Worm (Caenorhabditis elegans) whole organism, young adult: ENCODE data around the gene F28C6.9.

Source experiments
- D2030.7 ChIP-seq: fragments of 200-800 bp; sonication (Bioruptor generic); IDR thresholded peaks from 2 replicates; pipeline ENCODE4 v1.3.6; 2022; ENCODE audit warnings: missing genetic modification reagents, missing genetic modification characterization, missing compliant biosample characterization
- F57A8.1 ChIP-seq: fragments of 200-800 bp; sonication (Bioruptor generic); optimal IDR thresholded peaks from 2 replicates; lab custom pipeline; 2018; ENCODE audit warnings: mild to moderate bottlenecking, missing genetic modification characterization, moderate library complexity, missing compliant biosample characterization
- K11D2.4 ChIP-seq: fragments of 200-800 bp; sonication (Bioruptor generic); IDR thresholded peaks from 2 replicates; pipeline ENCODE4 v1.3.6; 2022; ENCODE audit warnings: missing genetic modification reagents, missing genetic modification characterization, missing compliant biosample characterization
- K12H6.12 ChIP-seq: fragments of 200-800 bp; sonication (Bioruptor generic); optimal IDR thresholded peaks from 2 replicates; lab custom pipeline; 2018; ENCODE audit warnings: mild to moderate bottlenecking, missing genetic modification characterization, missing compliant biosample characterization
- Y53G8AR.9 ChIP-seq: fragments of 200-800 bp; sonication (Bioruptor generic); conservative IDR thresholded peaks from 2 replicates; pipeline ENCODE4 v1.3.6; 2022; ENCODE audit warnings: missing genetic modification reagents, missing genetic modification characterization, missing compliant biosample characterization
- Y56A3A.18 ChIP-seq: fragments of 200-800 bp; sonication (Bioruptor generic); IDR thresholded peaks from 2 replicates; pipeline ENCODE4 v1.3.6; 2022; ENCODE audit warnings: missing genetic modification reagents, missing genetic modification characterization, missing compliant biosample characterization
- Y67H2A.10 ChIP-seq: fragments of 200-800 bp; sonication (Bioruptor generic); conservative IDR thresholded peaks from 2 replicates; pipeline ENCODE4 v1.3.6; 2022; ENCODE audit warnings: missing genetic modification reagents, missing genetic modification characterization, missing compliant biosample characterization
- Y79H2A.3 ChIP-seq: fragments of 200-800 bp; sonication (Bioruptor generic); conservative IDR thresholded peaks from 2 replicates; pipeline ENCODE4 v1.3.6; 2022; ENCODE audit warnings: missing genetic modification reagents, missing genetic modification characterization, missing compliant biosample characterization
- aptf-3 ChIP-seq: fragments of 200-800 bp; sonication (Bioruptor generic); IDR thresholded peaks from 2 replicates; pipeline ENCODE4 v1.3.6; 2022; ENCODE audit warnings: missing genetic modification characterization, missing compliant biosample characterization
- atf-7 ChIP-seq: sonication (generic microtip); optimal IDR thresholded peaks from 2 replicates; lab custom pipeline; 2017; ENCODE audit warnings: mild to moderate bottlenecking, missing genetic modification characterization, missing compliant biosample characterization
- ceh-100 ChIP-seq: fragments of 200-800 bp; sonication (Bioruptor generic); IDR thresholded peaks from 2 replicates; pipeline ENCODE4 v1.3.6; 2022; ENCODE audit warnings: missing genetic modification reagents, missing genetic modification characterization, missing compliant biosample characterization
- ceh-40 ChIP-seq: fragments of 200-800 bp; sonication (Bioruptor generic); IDR thresholded peaks from 2 replicates; pipeline ENCODE4 v1.3.6; 2022; ENCODE audit warnings: missing genetic modification characterization, missing compliant biosample characterization
- ceh-58 ChIP-seq: fragments of 200-800 bp; sonication (Bioruptor generic); IDR thresholded peaks from 2 replicates; pipeline ENCODE4 v1.3.6; 2022; ENCODE audit warnings: missing genetic modification characterization, missing compliant biosample characterization
- ceh-79 ChIP-seq: sonication (generic microtip); optimal IDR thresholded peaks from 2 replicates; lab custom pipeline; 2017; ENCODE audit warnings: mild to moderate bottlenecking, missing genetic modification characterization, missing compliant biosample characterization
- ceh-91 ChIP-seq: fragments of 200-800 bp; sonication (Bioruptor generic); IDR thresholded peaks from 2 replicates; pipeline ENCODE4 v1.3.6; 2022; ENCODE audit warnings: missing genetic modification reagents, missing genetic modification characterization, missing compliant biosample characterization
- egl-44 ChIP-seq: fragments of 200-800 bp; sonication (Bioruptor generic); IDR thresholded peaks from 2 replicates; pipeline ENCODE4 v1.3.6; 2022; ENCODE audit warnings: missing genetic modification reagents, missing genetic modification characterization, missing compliant biosample characterization
- egrh-3 ChIP-seq: fragments of 200-800 bp; sonication (Bioruptor generic); IDR thresholded peaks from 2 replicates; pipeline ENCODE4 v1.3.6; 2022; ENCODE audit warnings: missing genetic modification reagents, missing genetic modification characterization, missing compliant biosample characterization
- ets-4 ChIP-seq: fragments of 200-800 bp; sonication (Bioruptor generic); optimal IDR thresholded peaks from 2 replicates; lab custom pipeline; 2018; ENCODE audit warnings: mild to moderate bottlenecking, missing genetic modification characterization, missing compliant biosample characterization
- fkh-3 ChIP-seq: sonication (generic microtip); optimal IDR thresholded peaks from 2 replicates; lab custom pipeline; 2016; ENCODE audit warnings: mild to moderate bottlenecking, missing genetic modification characterization, missing compliant biosample characterization
- hlh-12 ChIP-seq: sonication (generic microtip); optimal IDR thresholded peaks from 2 replicates; lab custom pipeline; 2016; ENCODE audit warnings: missing genetic modification characterization, missing compliant biosample characterization
- hmg-1.2 ChIP-seq: fragments of 200-800 bp; sonication (Bioruptor generic); IDR thresholded peaks from 2 replicates; pipeline ENCODE4 v1.3.6; 2022; ENCODE audit warnings: missing genetic modification reagents, missing genetic modification characterization, missing compliant biosample characterization
- hmg-20 ChIP-seq: fragments of 200-800 bp; sonication (Bioruptor generic); IDR thresholded peaks from 2 replicates; pipeline ENCODE4 v1.3.6; 2022; ENCODE audit warnings: missing genetic modification reagents, missing genetic modification characterization, missing compliant biosample characterization
- lin-54 ChIP-seq: fragments of 200-800 bp; sonication (Bioruptor generic); optimal IDR thresholded peaks from 2 replicates; lab custom pipeline; 2018; ENCODE audit warnings: mild to moderate bottlenecking, missing genetic modification characterization, missing compliant biosample characterization
- lir-1 ChIP-seq: fragments of 200-800 bp; sonication (Bioruptor generic); conservative IDR thresholded peaks from 2 replicates; pipeline ENCODE4 v1.3.6; 2022; ENCODE audit warnings: missing genetic modification reagents, missing genetic modification characterization, missing compliant biosample characterization
- lsl-1 ChIP-seq: fragments of 200-800 bp; sonication (Bioruptor generic); optimal IDR thresholded peaks from 2 replicates; lab custom pipeline; 2018; ENCODE audit warnings: mild to moderate bottlenecking, missing genetic modification characterization, moderate library complexity, missing compliant biosample characterization
- madf-3 ChIP-seq: fragments of 200-800 bp; sonication (Bioruptor generic); IDR thresholded peaks from 2 replicates; pipeline ENCODE4 v1.3.6; 2022; ENCODE audit warnings: missing genetic modification reagents, missing genetic modification characterization, missing compliant biosample characterization
- madf-6 ChIP-seq: fragments of 200-800 bp; sonication (Bioruptor generic); IDR thresholded peaks from 2 replicates; pipeline ENCODE4 v1.3.6; 2022; ENCODE audit warnings: missing genetic modification reagents, missing genetic modification characterization, missing compliant biosample characterization
- mcd-1 ChIP-seq: fragments of 200-800 bp; sonication (Bioruptor generic); IDR thresholded peaks from 2 replicates; pipeline ENCODE4 v1.3.6; 2022; ENCODE audit warnings: missing genetic modification reagents, missing genetic modification characterization, missing compliant biosample characterization
- mxl-1 ChIP-seq: sonication (generic microtip); optimal IDR thresholded peaks from 2 replicates; lab custom pipeline; 2016; ENCODE audit warnings: missing genetic modification characterization, missing compliant biosample characterization
- nfya-2 ChIP-seq: fragments of 200-800 bp; sonication (Bioruptor generic); IDR thresholded peaks from 2 replicates; pipeline ENCODE4 v1.3.6; 2022; ENCODE audit warnings: missing genetic modification reagents, missing genetic modification characterization, missing compliant biosample characterization
- nfyb-1 ChIP-seq: fragments of 200-800 bp; sonication (Bioruptor generic); IDR thresholded peaks from 2 replicates; pipeline ENCODE4 v1.3.6; 2022; ENCODE audit warnings: missing genetic modification reagents, missing genetic modification characterization, missing compliant biosample characterization
- nhr-120 ChIP-seq: fragments of 200-800 bp; sonication (Bioruptor generic); IDR thresholded peaks from 2 replicates; pipeline ENCODE4 v1.3.6; 2022; ENCODE audit warnings: missing genetic modification characterization, missing compliant biosample characterization
- nhr-27 ChIP-seq: fragments of 200-800 bp; sonication (Bioruptor generic); optimal IDR thresholded peaks from 2 replicates; lab custom pipeline; 2018; ENCODE audit warnings: mild to moderate bottlenecking, missing genetic modification characterization, moderate library complexity, missing compliant biosample characterization
- pbrm-1 ChIP-seq: fragments of 200-800 bp; sonication (Bioruptor generic); IDR thresholded peaks from 2 replicates; pipeline ENCODE4 v1.3.6; 2022; ENCODE audit warnings: missing genetic modification reagents, missing genetic modification characterization, missing compliant biosample characterization
- repo-1 ChIP-seq: sonication (generic microtip); optimal IDR thresholded peaks from 2 replicates; lab custom pipeline; 2017; ENCODE audit warnings: mild to moderate bottlenecking, missing genetic modification characterization, missing compliant biosample characterization
- snpc-1.3 ChIP-seq: sonication (generic microtip); optimal IDR thresholded peaks from 2 replicates; lab custom pipeline; 2017; ENCODE audit warnings: missing genetic modification characterization, mild to moderate bottlenecking, missing compliant biosample characterization, antibody characterized with exemption, moderate library complexity, missing genotype, missing genetic modification reagents; ENCODE audit not compliant: insufficient read depth
- snpc-3.4 ChIP-seq: sonication (generic microtip); optimal IDR thresholded peaks from 2 replicates; lab custom pipeline; 2017; ENCODE audit warnings: missing genetic modification characterization, mild to moderate bottlenecking, missing compliant biosample characterization, antibody characterized with exemption, moderate library complexity, missing genotype, missing genetic modification reagents
- sptf-2 ChIP-seq: fragments of 200-800 bp; sonication (Bioruptor generic); optimal IDR thresholded peaks from 2 replicates; lab custom pipeline; 2018; ENCODE audit warnings: mild to moderate bottlenecking, missing genetic modification characterization, missing compliant biosample characterization
- unc-62 ChIP-seq: fragments of 150-350 bp; optimal IDR thresholded peaks from 2 replicates; lab custom pipeline; 2014; ENCODE audit warnings: missing biosample characterization, missing genetic modification reagents, missing genetic modification characterization
- zfh-2 ChIP-seq: fragments of 200-800 bp; sonication (Bioruptor generic); conservative IDR thresholded peaks from 2 replicates; pipeline ENCODE4 v1.3.6; 2022; ENCODE audit warnings: missing genetic modification reagents, missing genetic modification characterization, missing compliant biosample characterization
- ztf-25 ChIP-seq: fragments of 200-800 bp; sonication (Bioruptor generic); IDR thresholded peaks from 2 replicates; pipeline ENCODE4 v1.3.6; 2022; ENCODE audit warnings: missing genetic modification reagents, missing genetic modification characterization, missing compliant biosample characterization
- ztf-6 ChIP-seq: fragments of 200-800 bp; sonication (Bioruptor generic); IDR thresholded peaks from 2 replicates; pipeline ENCODE4 v1.3.6; 2022; ENCODE audit warnings: missing genetic modification reagents, missing genetic modification characterization, missing compliant biosample characterization

Gene F28C6.9

DNA sequence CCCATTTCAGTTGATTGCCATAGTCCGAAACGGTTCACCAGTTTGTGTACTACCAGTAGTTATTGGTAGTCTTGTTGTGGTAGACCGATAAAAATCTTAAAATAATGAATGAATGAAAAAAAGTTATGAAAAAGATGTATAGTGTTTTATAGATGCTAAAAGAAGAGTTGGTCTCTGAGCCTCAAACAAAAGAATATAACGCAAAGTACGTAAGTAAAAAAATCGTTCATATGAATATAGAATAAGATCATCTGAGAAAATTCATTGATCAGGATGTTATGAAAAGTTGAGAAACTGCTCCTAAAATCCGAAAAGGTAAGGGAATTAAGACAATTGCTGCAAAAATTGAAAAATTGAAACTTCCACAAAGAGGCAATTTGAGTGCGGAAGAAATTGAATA lies 7.5 kb upstream of the F28C6.9 start, which contains the start of gene chhy-1:
TSS of gene chhy-1 (minus strand) at position 101 of the 400 bp plus-strand sequence.
- TF ChIP-seq Y56A3A.18 (GFP tag; lab: Robert Waterston, UW) (no peak), madf-6 (GFP tag; lab: Robert Waterston, UW) (no peak), Y79H2A.3 (GFP tag; lab: Robert Waterston, UW) (no peak), egl-44 (GFP tag; lab: Robert Waterston, UW) (no peak), madf-3 (GFP tag; lab: Robert Waterston, UW) (no peak), lsl-1 (GFP tag; lab: Kevin White, UChicago) (no peak)
- TF ChIP-seq, all 124 proteins: peak for 0

DNA sequence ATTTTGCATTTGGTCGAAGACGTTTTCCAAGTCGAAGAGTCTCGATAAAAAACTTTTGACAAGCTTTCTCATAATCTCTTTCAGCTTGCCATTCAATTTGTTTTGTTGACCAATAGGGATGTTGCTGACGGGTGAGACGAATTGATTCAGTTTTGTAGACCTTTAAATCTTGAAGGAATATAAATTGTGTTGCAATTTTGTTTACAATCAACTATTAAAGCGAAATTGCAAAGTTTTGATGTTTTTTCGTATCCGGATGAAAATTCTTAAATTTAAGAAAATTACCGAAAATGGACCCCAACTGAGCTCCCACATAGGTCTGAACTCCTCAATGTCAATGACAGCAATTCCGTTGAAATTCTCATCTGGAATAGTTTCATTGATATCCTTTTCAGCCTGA lies 6.2 kb upstream of the F28C6.9 start:
- TF ChIP-seq aptf-3 (no peak), fkh-3 (no peak), lin-54 (GFP tag; lab: Kevin White, UChicago) (no peak), repo-1 (tag; lab: Kevin White, UChicago) (no peak), ceh-40 (no peak), Y79H2A.3 (GFP tag; lab: Robert Waterston, UW) (no peak), ztf-25 (no peak), K11D2.4 (GFP tag; lab: Robert Waterston, UW) (no peak), Y53G8AR.9 (GFP tag; lab: Robert Waterston, UW) (no peak), lir-1 (GFP tag; lab: Robert Waterston, UW) (no peak), nhr-27 (tag; lab: Kevin White, UChicago) (no peak), nfya-2 (GFP tag; lab: Robert Waterston, UW) (no peak), K12H6.12 (tag; lab: Kevin White, UChicago) (no peak), madf-6 (GFP tag; lab: Robert Waterston, UW) (no peak), hlh-12 (no peak), nfyb-1 (GFP tag; lab: Robert Waterston, UW) (no peak), mxl-1 (tag; lab: Kevin White, UChicago) (no peak), pbrm-1 (no peak)
- TF ChIP-seq, all 124 proteins: peak for 0

ce11 chrII:8612470-8612869 lies 2.5 kb upstream of the F28C6.9 start, which contains the start of gene T22C8.1:
T22C8.1 (plus strand) TSS chrII:8612770.
- no peak for TF ChIP-seq mcd-1 (GFP tag; lab: Robert Waterston, UW)
- TF ChIP-seq hmg-1.2 (GFP tag; lab: Robert Waterston, UW) = no peak
- TF ChIP-seq atf-7 (tag; lab: Kevin White, UChicago) = no peak
- no peak for TF ChIP-seq ceh-79 (tag; lab: Kevin White, UChicago)
- no peak for TF ChIP-seq D2030.7 (GFP tag; lab: Robert Waterston, UW)
- no peak for TF ChIP-seq ceh-91 (GFP tag; lab: Robert Waterston, UW)
- TF ChIP-seq ceh-58 (GFP tag; lab: Robert Waterston, UW) = no peak
- no peak for TF ChIP-seq hmg-20 (GFP tag; lab: Robert Waterston, UW)
- no peak for TF ChIP-seq Y67H2A.10 (GFP tag; lab: Robert Waterston, UW)
- no peak for TF ChIP-seq snpc-3.4 (tag; lab: Kevin White, UChicago)
- no peak for TF ChIP-seq zfh-2 (GFP tag; lab: Robert Waterston, UW)
- no peak for TF ChIP-seq nhr-120 (GFP tag; lab: Robert Waterston, UW)
- no peak for TF ChIP-seq snpc-1.3 (tag; lab: Kevin White, UChicago)
- TF ChIP-seq ets-4 (GFP tag; lab: Kevin White, UChicago) = no peak
- TF ChIP-seq sptf-2 (GFP tag; lab: Kevin White, UChicago) = no peak
- TF ChIP-seq ceh-100 = no peak
- TF ChIP-seq F57A8.1 (GFP tag; lab: Kevin White, UChicago) = no peak
- no peak for TF ChIP-seq unc-62 (GFP tag; lab: Kevin White, UChicago)
- no peak for TF ChIP-seq egrh-3 (GFP tag; lab: Robert Waterston, UW)
- no peak for TF ChIP-seq ztf-6 (GFP tag; lab: Robert Waterston, UW)
